Worm (Caenorhabditis elegans): ENCODE data around the gene ZK899.1.

DNA sequence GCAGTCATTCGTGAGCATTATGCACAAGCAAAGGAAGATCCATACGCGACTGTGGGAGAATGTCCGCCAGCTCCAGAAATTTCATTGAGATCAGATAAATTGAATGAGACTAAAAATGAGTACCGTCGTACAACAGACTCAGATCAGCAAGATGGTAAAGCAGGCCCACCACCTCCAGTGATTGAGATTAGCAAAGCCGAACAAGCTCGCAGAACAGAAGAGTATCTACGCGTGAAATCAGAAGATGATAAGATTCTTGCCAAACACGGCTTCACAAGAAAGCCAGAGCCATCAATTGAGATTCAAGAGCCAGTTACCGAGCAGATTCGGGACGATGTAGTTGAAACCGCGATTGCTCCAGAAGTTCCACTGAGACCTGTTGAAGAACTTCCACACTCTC, 28.5 kb upstream of the ZK899.1 start:
- no peak for TF ChIP-seq snpc-4 (tag; optimal IDR thresholded peaks at IDR 0.05)
- TF ChIP-seq R02D3.7 (tag; optimal IDR thresholded peaks at IDR 0.05): no peak
- TF ChIP-seq nhr-25 (tag; optimal IDR thresholded peaks at IDR 0.05): no peak
- TF ChIP-seq lin-13 (GFP tag; optimal IDR thresholded peaks at IDR 0.05): no peak
- TF ChIP-seq ztf-11 (tag; optimal IDR thresholded peaks at IDR 0.05): no peak
- TF ChIP-seq ZK546.5 (tag; optimal IDR thresholded peaks at IDR 0.05): no peak
- no peak for TF ChIP-seq lin-11 (tag; optimal IDR thresholded peaks at IDR 0.05)
